Worm (Caenorhabditis elegans) whole organism, L4 larva: ENCODE data around the gene K01A12.2.

Source experiments
- F26F4.8 ChIP-seq: fragments of 200-800 bp; sonication (Bioruptor generic); conservative IDR thresholded peaks from 2 replicates; pipeline ENCODE4 v1.3.6; 2022; ENCODE audit warnings: missing genetic modification characterization, missing compliant biosample characterization
- F37D6.2 ChIP-seq: sonication (generic microtip); optimal IDR thresholded peaks from 2 replicates; lab custom pipeline; 2016; ENCODE audit warnings: mild to moderate bottlenecking, missing genetic modification characterization, missing compliant biosample characterization
- F44E2.7 ChIP-seq: fragments of 200-800 bp; sonication (Bioruptor generic); IDR thresholded peaks from 2 replicates; pipeline ENCODE4 v2.1.2; 2022; ENCODE audit warnings: missing genetic modification characterization, missing compliant biosample characterization
- F49E8.2 ChIP-seq: sonication (generic microtip); optimal IDR thresholded peaks from 2 replicates; lab custom pipeline; 2016; ENCODE audit warnings: missing compliant biosample characterization, mild to moderate bottlenecking, missing genetic modification characterization, borderline replicate concordance
- T20F7.1 ChIP-seq: fragments of 200-800 bp; sonication (Bioruptor generic); optimal IDR thresholded peaks from 2 replicates; lab custom pipeline; 2018; ENCODE audit warnings: mild to moderate bottlenecking, missing genetic modification characterization, missing compliant biosample characterization
- T26A8.4 ChIP-seq: fragments of 200-800 bp; sonication (Bioruptor generic); IDR thresholded peaks from 2 replicates; pipeline ENCODE4 v1.3.6; 2022; ENCODE audit warnings: missing genetic modification characterization, missing compliant biosample characterization
- Y105C5A.15 ChIP-seq: fragments of 200-800 bp; sonication (Bioruptor generic); IDR thresholded peaks from 2 replicates; pipeline ENCODE4 v1.3.6; 2022; ENCODE audit warnings: missing genetic modification characterization, missing compliant biosample characterization
- Y75B8A.6 ChIP-seq: fragments of 200-800 bp; sonication (Bioruptor generic); IDR thresholded peaks from 2 replicates; pipeline ENCODE4 v1.3.6; 2022; ENCODE audit warnings: missing genetic modification reagents, missing genetic modification characterization, missing compliant biosample characterization
- ZK337.2 ChIP-seq: fragments of 200-800 bp; sonication (Bioruptor generic); IDR thresholded peaks from 2 replicates; pipeline ENCODE4 v1.3.6; 2022; ENCODE audit warnings: missing genetic modification reagents, missing genetic modification characterization, missing compliant biosample characterization
- aly-2 ChIP-seq: sonication (generic microtip); optimal IDR thresholded peaks from 2 replicates; lab custom pipeline; 2018; ENCODE audit warnings: missing biosample characterization, missing genetic modification characterization
- arid-1 ChIP-seq: fragments of 200-800 bp; sonication (Bioruptor generic); conservative IDR thresholded peaks from 2 replicates; pipeline ENCODE4 v1.3.6; 2022; ENCODE audit warnings: missing genetic modification reagents, missing genetic modification characterization, missing compliant biosample characterization
- attf-4 ChIP-seq: sonication (generic microtip); optimal IDR thresholded peaks from 3 replicates; lab custom pipeline; 2017; ENCODE audit warnings: missing biosample characterization, missing genetic modification characterization
- ceh-20 ChIP-seq: fragments of 200-800 bp; sonication (Bioruptor generic); IDR thresholded peaks from 2 replicates; pipeline ENCODE4 v1.3.6; 2022; ENCODE audit warnings: missing genetic modification reagents, missing genetic modification characterization, missing compliant biosample characterization
- ceh-32 ChIP-seq: sonication (generic microtip); optimal IDR thresholded peaks from 2 replicates; lab custom pipeline; 2016; ENCODE audit warnings: mild to moderate bottlenecking, missing genetic modification characterization, missing compliant biosample characterization; ENCODE audit not compliant: poor library complexity
- ceh-44 ChIP-seq: fragments of 200-800 bp; sonication (Bioruptor generic); IDR thresholded peaks from 2 replicates; pipeline ENCODE4 v1.3.6; 2022; ENCODE audit warnings: missing genetic modification reagents, missing genetic modification characterization, missing compliant biosample characterization
- ceh-82 ChIP-seq: sonication (generic microtip); optimal IDR thresholded peaks from 2 replicates; lab custom pipeline; 2017; ENCODE audit warnings: missing biosample characterization, missing genetic modification characterization
- ctbp-1 ChIP-seq: fragments of 200-800 bp; sonication (Bioruptor generic); IDR thresholded peaks from 2 replicates; pipeline ENCODE4 v1.3.6; 2022; ENCODE audit warnings: missing genetic modification reagents, missing genetic modification characterization, missing compliant biosample characterization
- daf-12 ChIP-seq: fragments of 150-350 bp; optimal IDR thresholded peaks from 2 replicates; lab custom pipeline; 2014; ENCODE audit warnings: missing biosample characterization, missing genetic modification reagents, missing genetic modification characterization
- daf-16 ChIP-seq, 3 experiments: sonication (generic microtip); optimal IDR thresholded peaks; 2 replicates each; lab custom pipeline; 2016 to 2017; ENCODE audit warnings: missing genetic modification characterization in 3 of 3, missing genetic modification reagents in 3 of 3, mild to moderate bottlenecking in 2 of 3, missing compliant biosample characterization in 2 of 3, missing biosample characterization in 1 of 3, moderate library complexity in 1 of 3
- dmd-6 ChIP-seq: fragments of 200-800 bp; sonication (Bioruptor generic); IDR thresholded peaks from 2 replicates; pipeline ENCODE4 v1.3.6; 2022; ENCODE audit warnings: missing genetic modification reagents, missing genetic modification characterization, missing compliant biosample characterization
- duxl-1 ChIP-seq: sonication (generic microtip); optimal IDR thresholded peaks from 2 replicates; lab custom pipeline; 2016; ENCODE audit warnings: mild to moderate bottlenecking, missing genetic modification characterization, moderate library complexity, missing compliant biosample characterization; ENCODE audit not compliant: poor library complexity
- dve-1 ChIP-seq: sonication (generic microtip); optimal IDR thresholded peaks from 2 replicates; lab custom pipeline; 2017; ENCODE audit warnings: antibody characterized with exemption, mild to moderate bottlenecking, missing genetic modification characterization, missing compliant biosample characterization; ENCODE audit not compliant: insufficient read depth
- fos-1 ChIP-seq: fragments of 150-350 bp; optimal IDR thresholded peaks from 2 replicates; lab custom pipeline; 2014; ENCODE audit warnings: missing biosample characterization, missing genetic modification characterization
- hlh-30 ChIP-seq: sonication (generic microtip); optimal IDR thresholded peaks from 2 replicates; lab custom pipeline; 2017; ENCODE audit warnings: antibody characterized with exemption, mild to moderate bottlenecking, missing genetic modification characterization, missing compliant biosample characterization; ENCODE audit not compliant: insufficient read depth
- jun-1 ChIP-seq: fragments of 150-350 bp; optimal IDR thresholded peaks from 2 replicates; lab custom pipeline; 2014; ENCODE audit warnings: missing biosample characterization, missing genetic modification reagents, missing genetic modification characterization
- lim-7 ChIP-seq: fragments of 200-800 bp; sonication (Bioruptor generic); IDR thresholded peaks from 2 replicates; pipeline ENCODE4 v1.3.6; 2022; ENCODE audit warnings: missing genetic modification characterization, missing compliant biosample characterization
- lin-1 ChIP-seq: fragments of 200-800 bp; sonication (Bioruptor generic); IDR thresholded peaks from 2 replicates; pipeline ENCODE4 v1.3.6; 2022; ENCODE audit warnings: missing genetic modification reagents, missing genetic modification characterization, missing compliant biosample characterization
- lin-15B ChIP-seq: fragments of 150-350 bp; sonication (generic microtip); optimal IDR thresholded peaks from 3 replicates; lab custom pipeline; 2014; ENCODE audit warnings: missing biosample characterization, missing genetic modification characterization
- lsy-2 ChIP-seq, 2 experiments: fragments of 150-350 bp in 1 of 2; sonication (generic microtip) in 1 of 2; optimal IDR thresholded peaks; 2 replicates each; lab custom pipeline; 2014 to 2017; ENCODE audit warnings: missing biosample characterization in 2 of 2, missing genetic modification characterization in 2 of 2
- mdl-1 ChIP-seq, 2 experiments: fragments of 150-350 bp in 1 of 2; sonication (generic microtip) in 1 of 2; optimal IDR thresholded peaks; 2 replicates each; lab custom pipeline; 2014 to 2017; ENCODE audit warnings: missing biosample characterization in 2 of 2, missing genetic modification characterization in 2 of 2
- mdt-29 ChIP-seq: fragments of 200-800 bp; sonication (Bioruptor generic); IDR thresholded peaks from 2 replicates; pipeline ENCODE4 v1.3.6; 2022; ENCODE audit warnings: missing genetic modification reagents, missing genetic modification characterization, missing compliant biosample characterization
- mep-1 ChIP-seq: fragments of 150-350 bp; sonication (generic microtip); optimal IDR thresholded peaks from 3 replicates; lab custom pipeline; 2014; ENCODE audit warnings: missing biosample characterization, missing genetic modification characterization
- mxl-3 ChIP-seq: fragments of 200-800 bp; sonication (Bioruptor generic); optimal IDR thresholded peaks from 2 replicates; lab custom pipeline; 2018; ENCODE audit warnings: mild to moderate bottlenecking, missing genetic modification characterization, missing compliant biosample characterization
- nhr-10 ChIP-seq: fragments of 150-350 bp; optimal IDR thresholded peaks from 2 replicates; lab custom pipeline; 2014; ENCODE audit warnings: missing biosample characterization, missing genetic modification characterization
- nhr-102 ChIP-seq: sonication (generic microtip); optimal IDR thresholded peaks from 2 replicates; lab custom pipeline; 2016; ENCODE audit warnings: mild to moderate bottlenecking, missing genetic modification characterization, moderate library complexity, missing compliant biosample characterization
- nhr-6 ChIP-seq: fragments of 150-350 bp; optimal IDR thresholded peaks from 2 replicates; lab custom pipeline; 2014; ENCODE audit warnings: missing biosample characterization, missing genetic modification characterization
- saeg-2 ChIP-seq: fragments of 200-800 bp; sonication (Bioruptor generic); IDR thresholded peaks from 2 replicates; pipeline ENCODE4 v1.3.6; 2022; ENCODE audit warnings: missing genetic modification reagents, missing genetic modification characterization, missing compliant biosample characterization
- sdz-12 ChIP-seq: fragments of 200-800 bp; sonication (Bioruptor generic); optimal IDR thresholded peaks from 2 replicates; lab custom pipeline; 2018; ENCODE audit warnings: mild to moderate bottlenecking, missing genetic modification characterization, missing compliant biosample characterization
- skn-1 ChIP-seq: fragments of 150-350 bp; optimal IDR thresholded peaks from 2 replicates; lab custom pipeline; 2014; ENCODE audit warnings: missing biosample characterization, missing genetic modification characterization
- snpc-1.2 ChIP-seq: fragments of 200-800 bp; sonication (Bioruptor generic); IDR thresholded peaks from 2 replicates; pipeline ENCODE4 v1.3.6; 2022; ENCODE audit warnings: missing genetic modification reagents, missing genetic modification characterization, missing compliant biosample characterization
- snpc-4 ChIP-seq: fragments of 150-350 bp; optimal IDR thresholded peaks from 2 replicates; lab custom pipeline; 2014; ENCODE audit warnings: missing biosample characterization, missing genetic modification characterization
- spr-1 ChIP-seq: sonication (generic microtip); optimal IDR thresholded peaks from 2 replicates; lab custom pipeline; 2016; ENCODE audit warnings: mild to moderate bottlenecking, missing genetic modification characterization, missing compliant biosample characterization
- unc-39 ChIP-seq: sonication (generic microtip); optimal IDR thresholded peaks from 2 replicates; lab custom pipeline; 2017; ENCODE audit warnings: missing biosample characterization, missing genetic modification characterization
- unc-62 ChIP-seq, 3 experiments: fragments of 150-350 bp in 1 of 3; sonication (generic microtip); optimal IDR thresholded peaks in 2 of 3; peaks in 1 of 3; 1 replicate in 1 of 3; 2 replicates in 2 of 3; lab custom pipeline; 2014 to 2017; ENCODE audit warnings: missing biosample characterization in 3 of 3, missing genetic modification characterization in 3 of 3, missing genetic modification reagents in 3 of 3, missing genotype in 1 of 3
- vab-7 ChIP-seq: fragments of 200-800 bp; sonication (Bioruptor generic); IDR thresholded peaks from 2 replicates; pipeline ENCODE4 v1.3.6; 2022; ENCODE audit warnings: missing genetic modification reagents, missing genetic modification characterization, missing compliant biosample characterization
- zip-11 ChIP-seq: fragments of 200-800 bp; sonication (Bioruptor generic); IDR thresholded peaks from 2 replicates; pipeline ENCODE4 v1.3.6; 2022; ENCODE audit warnings: missing genetic modification characterization, missing compliant biosample characterization
- zip-2 ChIP-seq: fragments of 150-350 bp; optimal IDR thresholded peaks from 2 replicates; lab custom pipeline; 2014; ENCODE audit warnings: missing biosample characterization, missing genetic modification characterization
- ztf-11 ChIP-seq: fragments of 150-350 bp; optimal IDR thresholded peaks from 2 replicates; lab custom pipeline; 2014; ENCODE audit warnings: missing biosample characterization, missing genetic modification characterization

The K01A12.2 gene

ce11 chrX:8623840-8624591 is 10.9 kb downstream of the K01A12.2 start (continued):
- TF ChIP-seq T20F7.1 (GFP tag; lab: Kevin White, UChicago) (peak; percentile 44), mxl-3 (GFP tag; lab: Kevin White, UChicago) (peak; percentile 61), zip-2 (tag; lab: Kevin White, UChicago) (peak; percentile 24), ceh-44 (GFP tag; lab: Robert Waterston, UW) (peak; percentile 36; the same call in 1 of the 2 replicates), nhr-102 (tag; lab: Kevin White, UChicago) (peak; percentile 55), T26A8.4 (peak; percentile 89), dmd-6 (GFP tag; lab: Robert Waterston, UW) (peak; percentile 34), nhr-6 (tag; lab: Kevin White, UChicago) (peak; percentile 5), Y75B8A.6 (GFP tag; lab: Robert Waterston, UW) (no peak), spr-1 (peak; percentile 73), snpc-1.2 (GFP tag; lab: Robert Waterston, UW) (peak; percentile 84), snpc-4 (tag; lab: Kevin White, UChicago) (no peak), lin-15B (tag; lab: Kevin White, UChicago) (no peak), attf-4 (no peak), ctbp-1 (GFP tag; lab: Robert Waterston, UW) (peak; percentile 67), ceh-82 (tag; lab: Kevin White, UChicago) (no peak), aly-2 (tag; lab: Kevin White, UChicago) (no peak), zip-11 (GFP tag; lab: Robert Waterston, UW) (peak; percentile 83), mdl-1 (tag; optimal IDR thresholded peaks at IDR 0.05; lab: Kevin White, UChicago) (no peak), arid-1 (GFP tag; lab: Robert Waterston, UW) (peak; percentile 71), saeg-2 (no peak), lin-1 (GFP tag; lab: Robert Waterston, UW) (no peak), fos-1 (tag; lab: Kevin White, UChicago) (no peak), unc-39 (tag; lab: Kevin White, UChicago) (no peak), jun-1 (tag; lab: Kevin White, UChicago) (no peak), ceh-32 (tag; lab: Kevin White, UChicago) (no peak), hlh-30 (tag; lab: Kevin White, UChicago) (peak; percentile 37), Y105C5A.15 (GFP tag; lab: Robert Waterston, UW) (peak; percentile 87), lsy-2 (tag; optimal IDR thresholded peaks at IDR 0.05; lab: Kevin White, UChicago) (peak in 1 of 2 experiments; percentile 38), F49E8.2 (tag; lab: Kevin White, UChicago) (peak; percentile 32), F26F4.8 (GFP tag; lab: Robert Waterston, UW) (0 out of 2 replicates have a peak, but pooled peaks have one; percentile 57), ceh-20 (GFP tag; lab: Robert Waterston, UW) (0 out of 2 replicates have a peak, but pooled peaks have one; percentile 40), lim-7 (GFP tag; lab: Robert Waterston, UW) (peak; percentile 78), daf-12 (no peak), duxl-1 (tag; lab: Kevin White, UChicago) (peak; percentile 74), F44E2.7 (peak; percentile 57; the same call in 1 of the 2 replicates), sdz-12 (GFP tag; lab: Kevin White, UChicago) (peak; percentile 15), skn-1 (tag; lab: Kevin White, UChicago) (no peak), F37D6.2 (tag; lab: Kevin White, UChicago) (peak; percentile 1), nhr-10 (tag; lab: Kevin White, UChicago) (peak; percentile 21), dve-1 (tag; lab: Kevin White, UChicago) (peak; percentile 64), ZK337.2 (GFP tag; lab: Robert Waterston, UW) (no peak), vab-7 (peak; percentile 58), unc-62 (GFP tag; optimal IDR thresholded peaks at IDR 0.05 in 1 of 2; lab: Kevin White, UChicago) (no peak), unc-62 (tag; optimal IDR thresholded peaks at IDR 0.05; lab: Kevin White, UChicago) (no peak), daf-16 (GFP tag; optimal IDR thresholded peaks at IDR 0.05; lab: Kevin White, UChicago) (peak; percentile 8 to 46), daf-16 (tag; optimal IDR thresholded peaks at IDR 0.05; lab: Kevin White, UChicago) (peak; percentile 67), mep-1 (no peak), ztf-11 (tag; lab: Kevin White, UChicago) (no peak), mdt-29 (0 out of 2 replicates have a peak, but pooled peaks have one; percentile 36)
